Worm (Caenorhabditis elegans): ENCODE data around the gene F14D2.5.
"Not testable (repeated sequence)": the region's sequence is repeated elsewhere in the genome, so short reads cannot be mapped to it uniquely, and the experiment has no call there.

- TF ChIP-seq T22C8.4 (GFP tag; IDR thresholded peaks at IDR 0.05); ztf-29 (GFP tag; IDR thresholded peaks at IDR 0.05); klf-2 (GFP tag; conservative IDR thresholded peaks at IDR 0.05); tab-1 (GFP tag; IDR thresholded peaks at IDR 0.05); ztf-23 (GFP tag; IDR thresholded peaks at IDR 0.05); cog-1 (tag; optimal IDR thresholded peaks at IDR 0.05): not testable (repeated sequence)
- TF ChIP-seq flt-1 (GFP tag; IDR thresholded peaks at IDR 0.05) = peak; percentile 11; the same call in 1 of the 2 replicates
Observed at ce11 chrII:3365569-3365968, 25.2 kb downstream of the F14D2.5 start.
